Fruit fly (Drosophila melanogaster): Measurements from ENCODE around the gene CG13728.

DNA sequence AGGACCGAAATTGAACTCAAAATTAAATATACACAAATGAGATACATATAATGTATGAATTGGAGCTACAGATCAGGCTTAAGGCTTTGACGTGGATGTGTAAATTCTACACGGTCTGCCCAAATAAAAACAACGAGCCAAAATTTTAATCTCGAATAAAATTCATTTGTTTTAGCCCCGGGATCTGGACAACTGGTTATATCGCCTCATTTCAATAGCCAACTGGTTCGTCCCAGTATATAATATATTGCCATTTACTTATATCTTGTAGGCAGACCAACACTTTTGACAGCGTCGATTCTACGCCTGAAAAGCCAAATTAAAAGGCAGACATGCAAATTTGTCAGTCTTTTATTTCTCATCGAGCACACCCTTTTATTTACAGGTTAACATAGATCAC is 10.6 kb upstream of the CG13728 start:
- TF ChIP-seq corto (GFP tag; optimal IDR thresholded peaks at IDR 0.05) (no peak), jumu (GFP tag; optimal IDR thresholded peaks at IDR 0.05) (no peak), Taf1 (GFP tag; IDR thresholded peaks at IDR 0.05) (no peak), Asciz (GFP tag; optimal IDR thresholded peaks at IDR 0.05) (no peak), hbn (GFP tag; IDR thresholded peaks at IDR 0.05; ENCODE audit: partially characterized antibody) (no peak), ac (GFP tag; optimal IDR thresholded peaks at IDR 0.05) (no peak), bowl (GFP tag; IDR thresholded peaks at IDR 0.05) (no peak), ind (GFP tag; optimal IDR thresholded peaks at IDR 0.05) (no peak), CG6813 (GFP tag; optimal IDR thresholded peaks at IDR 0.05) (no peak), Kr (GFP tag; optimal IDR thresholded peaks at IDR 0.05) (no peak), Dip3 (GFP tag; optimal IDR thresholded peaks at IDR 0.05) (no peak), psq (GFP tag; optimal IDR thresholded peaks at IDR 0.05) (no peak)

Measured in whole organism, embryonic.